Worm (Caenorhabditis elegans): Measurements from ENCODE around the gene act-1.

ce11 chrV:11071453-11071852 lies 9.4 kb upstream of the act-1 start:
- TF ChIP-seq snpc-4 (tag; optimal IDR thresholded peaks at IDR 0.05): no peak
- no peak for TF ChIP-seq pha-4 (tag; optimal IDR thresholded peaks at IDR 0.05)
